Fruit fly (Drosophila melanogaster) whole organism, embryonic: ENCODE data around the gene Alp4.

Source experiments
- Antp ChIP-seq: fragments of 200-800 bp; sonication (Bioruptor generic); optimal IDR thresholded peaks from 3 replicates; lab custom pipeline; 2016; ENCODE audit warnings: missing biosample characterization, missing genetic modification characterization
- Awh ChIP-seq: fragments of 200-800 bp; sonication (Bioruptor generic); IDR thresholded peaks from 2 replicates; pipeline ENCODE4, ENCODE4 v1.3.6; 2022; ENCODE audit warnings: missing biosample characterization, missing genetic modification characterization
- CG10274 ChIP-seq: fragments of 200-800 bp; sonication (Bioruptor generic); optimal IDR thresholded peaks from 3 replicates; lab custom pipeline; 2017; ENCODE audit warnings: missing biosample characterization, mild to moderate bottlenecking, missing genetic modification characterization
- CG11085 ChIP-seq: fragments of 200-800 bp; sonication (Bioruptor generic); IDR thresholded peaks from 2 replicates; pipeline ENCODE4 v1.3.6; 2022; ENCODE audit warnings: missing biosample characterization, missing genetic modification characterization
- CG11093 ChIP-seq: fragments of 200-800 bp; sonication (Bioruptor generic); IDR thresholded peaks from 3 replicates; pipeline ENCODE4 v1.3.6; 2022; ENCODE audit warnings: missing biosample characterization, missing genetic modification characterization
- CG12942 ChIP-seq: fragments of 200-800 bp; sonication (Bioruptor generic); optimal IDR thresholded peaks from 3 replicates; lab custom pipeline; 2016; ENCODE audit warnings: missing biosample characterization, missing genetic modification characterization
- CG16779 ChIP-seq: fragments of 200-800 bp; sonication (Bioruptor generic); IDR thresholded peaks from 2 replicates; pipeline ENCODE4 v1.3.6; 2022; ENCODE audit warnings: missing biosample characterization, missing genetic modification characterization
- CG17568 ChIP-seq: fragments of 200-800 bp; sonication (Bioruptor generic); optimal IDR thresholded peaks from 2 replicates; lab custom pipeline; 2018; ENCODE audit warnings: missing biosample characterization, mild to moderate bottlenecking, missing genetic modification characterization, moderate library complexity
- CG17912 ChIP-seq: fragments of 200-800 bp; sonication (Bioruptor generic); optimal IDR thresholded peaks from 2 replicates; lab custom pipeline; 2018; ENCODE audit warnings: missing biosample characterization, mild to moderate bottlenecking, missing genetic modification characterization
- CG30403 ChIP-seq: fragments of 200-800 bp; sonication (Bioruptor generic); optimal IDR thresholded peaks from 3 replicates; lab custom pipeline; 2016; ENCODE audit warnings: missing biosample characterization, missing genetic modification characterization
- CG3163 ChIP-seq: fragments of 200-800 bp; sonication (Bioruptor generic); optimal IDR thresholded peaks from 3 replicates; lab custom pipeline; 2016; ENCODE audit warnings: missing biosample characterization, missing genetic modification characterization
- CG3726 ChIP-seq: fragments of 200-800 bp; sonication (Bioruptor generic); IDR thresholded peaks from 3 replicates; pipeline ENCODE4, ENCODE4 v1.3.6; 2022; ENCODE audit warnings: missing biosample characterization, missing genetic modification characterization
- CG4282 ChIP-seq: fragments of 200-800 bp; sonication (Bioruptor generic); optimal IDR thresholded peaks from 2 replicates; lab custom pipeline; 2016; ENCODE audit warnings: missing biosample characterization, missing genetic modification characterization
- CG4328 ChIP-seq: fragments of 200-800 bp; sonication (Bioruptor generic); optimal IDR thresholded peaks from 3 replicates; lab custom pipeline; 2017; ENCODE audit warnings: missing biosample characterization, missing genetic modification reagents, missing genetic modification characterization
- CG6683 ChIP-seq: fragments of 200-800 bp; sonication (Bioruptor generic); optimal IDR thresholded peaks from 2 replicates; lab custom pipeline; 2017; ENCODE audit warnings: missing biosample characterization, mild to moderate bottlenecking, missing genetic modification characterization, missing genetic modification reagents
- CG6765 ChIP-seq: fragments of 200-800 bp; sonication (Bioruptor generic); optimal IDR thresholded peaks from 3 replicates; lab custom pipeline; 2017; ENCODE audit warnings: missing biosample characterization, mild to moderate bottlenecking, missing genetic modification characterization
- CG6813 ChIP-seq: fragments of 200-800 bp; sonication (Bioruptor generic); optimal IDR thresholded peaks from 2 replicates; lab custom pipeline; 2017; ENCODE audit warnings: missing biosample characterization, missing genetic modification characterization, mild to moderate bottlenecking, moderate library complexity, missing genetic modification reagents
- CG7928 ChIP-seq: fragments of 200-800 bp; sonication (Bioruptor generic); optimal IDR thresholded peaks from 2 replicates; lab custom pipeline; 2017; ENCODE audit warnings: missing biosample characterization, mild to moderate bottlenecking, missing genetic modification characterization
- CG9609 ChIP-seq: fragments of 200-800 bp; sonication (Bioruptor generic); optimal IDR thresholded peaks from 3 replicates; lab custom pipeline; 2016; ENCODE audit warnings: missing biosample characterization, missing genetic modification characterization
- CG9727 ChIP-seq: fragments of 200-800 bp; sonication (Bioruptor generic); optimal IDR thresholded peaks from 3 replicates; lab custom pipeline; 2017; ENCODE audit warnings: missing biosample characterization, mild to moderate bottlenecking, missing genetic modification characterization
- CG9932 ChIP-seq: fragments of 200-800 bp; sonication (Bioruptor generic); IDR thresholded peaks from 2 replicates; pipeline ENCODE4 v1.3.6; 2022; ENCODE audit warnings: missing biosample characterization, missing genetic modification characterization
- Chrac-16 ChIP-seq: fragments of 200-800 bp; sonication (Bioruptor generic); optimal IDR thresholded peaks from 3 replicates; lab custom pipeline; 2016; ENCODE audit warnings: missing biosample characterization, missing genetic modification characterization
- Fer2 ChIP-seq: fragments of 200-800 bp; sonication (Bioruptor generic); optimal IDR thresholded peaks from 2 replicates; lab custom pipeline; 2018; ENCODE audit warnings: missing biosample characterization, mild to moderate bottlenecking, missing genetic modification characterization, moderate library complexity
- Hmr ChIP-seq: fragments of 200-800 bp; sonication (Bioruptor generic); optimal IDR thresholded peaks from 3 replicates; lab custom pipeline; 2017; ENCODE audit warnings: mild to moderate bottlenecking, missing biosample characterization, missing genetic modification reagents, missing genetic modification characterization
- Lhr ChIP-seq: fragments of 200-800 bp; sonication (Bioruptor generic); optimal IDR thresholded peaks from 3 replicates; lab custom pipeline; 2017; ENCODE audit warnings: mild to moderate bottlenecking, missing biosample characterization, missing genetic modification reagents, missing genetic modification characterization
- Myb ChIP-seq: fragments of 200-800 bp; sonication (Bioruptor generic); optimal IDR thresholded peaks from 2 replicates; lab custom pipeline; 2016; ENCODE audit warnings: missing biosample characterization, missing genetic modification characterization
- al ChIP-seq: fragments of 200-800 bp; sonication (Bioruptor generic); IDR thresholded peaks from 2 replicates; pipeline ENCODE4 v1.3.6; 2022; ENCODE audit warnings: missing biosample characterization, missing genetic modification characterization
- amos ChIP-seq: fragments of 200-800 bp; sonication (Bioruptor generic); IDR thresholded peaks from 2 replicates; pipeline ENCODE4 v1.3.6; 2022; ENCODE audit warnings: missing biosample characterization, missing genetic modification characterization; ENCODE audit not compliant: partially characterized antibody
- ash1 ChIP-seq: fragments of 200-800 bp; sonication (Bioruptor generic); optimal IDR thresholded peaks from 2 replicates; lab custom pipeline; 2018; ENCODE audit warnings: missing biosample characterization, mild to moderate bottlenecking, missing genetic modification characterization
- bigmax ChIP-seq: fragments of 200-800 bp; sonication (Bioruptor generic); optimal IDR thresholded peaks from 2 replicates; lab custom pipeline; 2018; ENCODE audit warnings: missing biosample characterization, mild to moderate bottlenecking, missing genetic modification characterization
- dati ChIP-seq: fragments of 200-800 bp; sonication (Bioruptor generic); IDR thresholded peaks from 2 replicates; pipeline ENCODE4 v1.3.6; 2022; ENCODE audit warnings: missing biosample characterization, missing genetic modification characterization
- esg ChIP-seq: fragments of 200-800 bp; sonication (Bioruptor generic); conservative IDR thresholded peaks from 2 replicates; pipeline ENCODE4 v1.3.6; 2022; ENCODE audit warnings: missing biosample characterization, missing genetic modification characterization
- fru ChIP-seq: fragments of >200 bp; optimal IDR thresholded peaks from 2 replicates; lab custom pipeline; 2017
- gcm ChIP-seq: fragments of 200-800 bp; sonication (Bioruptor generic); optimal IDR thresholded peaks from 2 replicates; lab custom pipeline; 2019; ENCODE audit warnings: missing biosample characterization, mild to moderate bottlenecking, missing genetic modification characterization, moderate library complexity
- gt ChIP-seq: fragments of 200-800 bp; sonication (Bioruptor generic); IDR thresholded peaks from 2 replicates; pipeline ENCODE4 v1.3.6; 2022; ENCODE audit warnings: missing biosample characterization, missing genetic modification characterization
- peb ChIP-seq: fragments of 200-800 bp; sonication (Bioruptor generic); IDR thresholded peaks from 2 replicates; pipeline ENCODE4 v1.3.6; 2022; ENCODE audit warnings: missing biosample characterization, missing genetic modification characterization
- pho ChIP-seq: fragments of 200-800 bp; sonication (Bioruptor generic); optimal IDR thresholded peaks from 2 replicates; lab custom pipeline; 2016; ENCODE audit warnings: missing biosample characterization, missing genetic modification characterization
- prd ChIP-seq, 3 experiments: fragments of >200 bp in 2 of 3; fragments of 200-800 bp in 1 of 3; sonication (Bioruptor generic) in 1 of 3; optimal IDR thresholded peaks in 2 of 3; IDR thresholded peaks in 1 of 3; 2 replicates in 2 of 3; 3 replicates in 1 of 3; pipeline versions ENCODE4 v1.3.6 to Lab custom; 2017 to 2022; ENCODE audit warnings: missing biosample characterization in 1 of 3, missing genetic modification characterization in 1 of 3
- pum ChIP-seq: fragments of 200-800 bp; sonication (Bioruptor generic); optimal IDR thresholded peaks from 2 replicates; lab custom pipeline; 2016; ENCODE audit warnings: missing biosample characterization, missing genetic modification characterization
- pzg ChIP-seq: fragments of 200-800 bp; sonication (Bioruptor generic); optimal IDR thresholded peaks from 3 replicates; lab custom pipeline; 2018; ENCODE audit warnings: missing biosample characterization, mild to moderate bottlenecking, missing genetic modification characterization, moderate library complexity
- ranshi ChIP-seq: fragments of 200-800 bp; sonication (Bioruptor generic); IDR thresholded peaks from 2 replicates; pipeline ENCODE4 v1.3.6; 2022; ENCODE audit warnings: missing biosample characterization, missing genetic modification characterization
- row ChIP-seq: fragments of 200-800 bp; sonication (Bioruptor generic); IDR thresholded peaks from 3 replicates; pipeline ENCODE4 v1.3.6; 2022; ENCODE audit warnings: missing biosample characterization, missing genetic modification characterization
- sens ChIP-seq: fragments of 200-800 bp; sonication (Bioruptor generic); peaks from one replicate; lab custom pipeline; 2016; ENCODE audit warnings: missing biosample characterization, missing genetic modification characterization
- shn ChIP-seq: fragments of 200-800 bp; sonication (Bioruptor generic); optimal IDR thresholded peaks from 3 replicates; lab custom pipeline; 2016; ENCODE audit warnings: missing biosample characterization, missing genetic modification characterization
- ttk ChIP-seq: fragments of 200-800 bp; sonication (Bioruptor generic); IDR thresholded peaks from 2 replicates; pipeline ENCODE4 v2.1.2; 2022; ENCODE audit warnings: missing biosample characterization, missing genetic modification characterization
- tx ChIP-seq: fragments of 200-800 bp; sonication (Bioruptor generic); optimal IDR thresholded peaks from 2 replicates; lab custom pipeline; 2016; ENCODE audit warnings: missing biosample characterization, missing genetic modification characterization
- unc-4 ChIP-seq: fragments of 200-800 bp; sonication (Bioruptor generic); IDR thresholded peaks from 2 replicates; pipeline ENCODE4 v1.3.6; 2022; ENCODE audit warnings: missing biosample characterization, missing genetic modification characterization; ENCODE audit not compliant: partially characterized antibody
- unpg ChIP-seq: fragments of 200-800 bp; sonication (Bioruptor generic); optimal IDR thresholded peaks from 3 replicates; lab custom pipeline; 2018; ENCODE audit warnings: missing biosample characterization, mild to moderate bottlenecking, missing genetic modification characterization, moderate library complexity
- vvl ChIP-seq: fragments of 200-800 bp; sonication (Bioruptor generic); IDR thresholded peaks from 2 replicates; pipeline ENCODE4 v1.3.6; 2022; ENCODE audit warnings: missing biosample characterization, missing genetic modification characterization

The Alp4 gene

DNA sequence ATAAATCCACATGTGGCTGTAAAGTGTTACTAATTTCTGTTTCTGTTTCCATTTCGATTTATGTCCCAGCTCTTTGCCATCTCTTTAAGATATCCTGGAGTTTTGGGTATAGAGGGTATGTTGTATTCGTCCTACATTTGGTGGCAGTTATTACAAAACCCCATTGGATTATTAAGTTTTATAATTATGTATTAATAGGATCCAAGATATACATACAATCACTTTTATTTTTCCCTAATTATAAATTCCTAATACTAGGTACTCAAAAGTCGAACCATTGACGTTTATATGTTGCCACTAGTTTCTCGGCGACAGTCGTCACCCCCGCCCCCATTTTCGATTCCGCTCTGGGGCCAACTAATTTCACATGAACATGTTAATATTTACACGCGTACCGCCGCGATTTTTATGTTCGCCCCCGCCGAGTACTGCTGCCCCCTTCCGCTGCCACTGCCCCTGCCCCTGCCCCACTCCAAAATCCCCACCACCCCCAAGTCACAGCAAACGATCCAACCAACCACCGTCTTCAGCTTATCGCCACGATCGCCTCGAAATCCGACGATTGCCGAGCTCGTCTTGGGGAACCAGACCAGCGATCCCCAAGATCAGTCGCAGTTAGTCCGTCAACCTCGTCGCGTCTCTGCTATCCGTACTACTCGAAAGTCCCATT, 16.1 kb downstream of the Alp4 start, which contains the start of gene Sox100B (continued):
- TF ChIP-seq Lhr: peak; percentile 29
- 0 out of 2 replicates have a peak, but pooled peaks have one; percentile 43 for TF ChIP-seq peb
- TF ChIP-seq CG3163: no peak
- 0 out of 2 replicates have a peak, but pooled peaks have one; percentile 13 for TF ChIP-seq CG9932 (GFP tag; lab: Robert Waterston, UW)
- TF ChIP-seq CG17568 (GFP tag; lab: Kevin White, UChicago): peak; percentile 40
- peak; percentile 89 for TF ChIP-seq vvl
- TF ChIP-seq CG4328 (GFP tag; lab: Kevin White, UChicago): no peak
- no peak for TF ChIP-seq ash1
- peak; percentile 84 for TF ChIP-seq row (GFP tag; lab: Robert Waterston, UW)
- TF ChIP-seq CG17912: no peak
- TF ChIP-seq gt: peak; percentile 36; the same call in 1 of the 2 replicates
- TF ChIP-seq Myb: no peak
- TF ChIP-seq CG12942 (GFP tag; lab: Kevin White, UChicago): peak; percentile 22
- peak; percentile 90 for TF ChIP-seq CG9727 (GFP tag; lab: Kevin White, UChicago)
- TF ChIP-seq CG11085 (GFP tag; lab: Robert Waterston, UW): 0 out of 2 replicates have a peak, but pooled peaks have one; percentile 37
- no peak for TF ChIP-seq CG6683
- TF ChIP-seq unc-4 (GFP tag; lab: Robert Waterston, UW): no peak
- TF ChIP-seq al: no peak
- TF ChIP-seq bigmax: no peak
- no peak for TF ChIP-seq amos (GFP tag; lab: Robert Waterston, UW)
- TF ChIP-seq Hmr (GFP tag; lab: Kevin White, UChicago): no peak
- TF ChIP-seq CG16779 (GFP tag; lab: Robert Waterston, UW): no peak
- TF ChIP-seq esg (GFP tag; lab: Robert Waterston, UW): peak; percentile 41
- no peak for TF ChIP-seq CG6765 (GFP tag; lab: Kevin White, UChicago)
- TF ChIP-seq pzg (GFP tag; lab: Kevin White, UChicago): no peak
- TF ChIP-seq CG4282 (GFP tag; lab: Kevin White, UChicago): no peak
- TF ChIP-seq fru (lab: Kevin White, UChicago): no peak
- no peak for TF ChIP-seq tx
- TF ChIP-seq CG6813 (GFP tag; lab: Kevin White, UChicago): peak; percentile 25
- peak; percentile 70; the same call in 1 of the 2 replicates for TF ChIP-seq ranshi (GFP tag; lab: Robert Waterston, UW)
- TF ChIP-seq CG9609 (GFP tag; lab: Kevin White, UChicago): no peak
- TF ChIP-seq CG7928: no peak
- 0 out of 3 replicates have a peak, but pooled peaks have one; percentile 49 for TF ChIP-seq CG11093
- TF ChIP-seq dati (GFP tag; lab: Robert Waterston, UW): no peak
- peak; percentile 64 for TF ChIP-seq Chrac-16 (GFP tag; lab: Kevin White, UChicago)
- TF ChIP-seq sens (GFP tag; lab: Kevin White, UChicago): peak; percentile 95
- TF ChIP-seq prd (optimal IDR thresholded peaks at IDR 0.05; lab: Kevin White, UChicago): no peak
- TF ChIP-seq prd (GFP tag; IDR thresholded peaks at IDR 0.05; lab: Robert Waterston, UW): peak; percentile 94
- TF ChIP-seq CG3726 (GFP tag; lab: Robert Waterston, UW): no peak
- TF ChIP-seq Fer2: no peak
- no peak for TF ChIP-seq CG10274 (GFP tag; lab: Kevin White, UChicago)
- TF ChIP-seq pum: peak; percentile 18
- no peak for TF ChIP-seq Antp (GFP tag; lab: Kevin White, UChicago)
- TF ChIP-seq pho (GFP tag; lab: Kevin White, UChicago): no peak
- TF ChIP-seq unpg (GFP tag; lab: Kevin White, UChicago): peak; percentile 72
- TF ChIP-seq Awh (GFP tag; lab: Robert Waterston, UW): peak; percentile 68
- peak; percentile 59 for TF ChIP-seq gcm (GFP tag; lab: Kevin White, UChicago)
- TF ChIP-seq shn: no peak
- peak; percentile 56 for TF ChIP-seq CG30403 (GFP tag; lab: Kevin White, UChicago)
- TF ChIP-seq ttk: peak; percentile 47; the same call in 1 of the 2 replicates
